Worm (Caenorhabditis elegans): Measurements from ENCODE around the gene pas-6.

- TF ChIP-seq cog-1 (tag; optimal IDR thresholded peaks at IDR 0.05) (peak; percentile 45), flt-1 (GFP tag; IDR thresholded peaks at IDR 0.05) (0 out of 2 replicates have a peak, but pooled peaks have one; percentile 59), ztf-23 (GFP tag; IDR thresholded peaks at IDR 0.05) (peak; percentile 41; the same call in 1 of the 2 replicates), tab-1 (GFP tag; IDR thresholded peaks at IDR 0.05) (peak; percentile 12; the same call in 1 of the 2 replicates), med-1 (GFP tag; optimal IDR thresholded peaks at IDR 0.05; ENCODE audit: insufficient read depth) (no peak), T22C8.4 (GFP tag; IDR thresholded peaks at IDR 0.05) (no peak), ztf-29 (GFP tag; IDR thresholded peaks at IDR 0.05) (no peak)
Measured at ce11 chrV:5592323-5592722, 8.2 kb upstream of the pas-6 start, which contains the start of gene vps-37.
